Fruit fly (Drosophila melanogaster) whole organism, wandering third instar larva: ENCODE data around the gene vito.

Source experiments
- lola ChIP-seq: fragments of >200 bp; optimal IDR thresholded peaks from 2 replicates; lab custom pipeline; 2017; ENCODE audit warnings: missing biosample characterization, missing genetic modification characterization
- woc ChIP-seq: sonication (Bioruptor generic); optimal IDR thresholded peaks from 2 replicates; lab custom pipeline; 2016; ENCODE audit warnings: missing biosample characterization, mild to moderate bottlenecking, missing genetic modification characterization

- no peak for TF ChIP-seq woc (GFP tag; lab: Kevin White, UChicago)
- TF ChIP-seq lola, result no peak
Observed at dm6 chr3L:5789663-5790062, 12.5 kb upstream of the vito start.
